Fruit fly (Drosophila melanogaster) S2 (cell line): ENCODE measurements around the gene TwdlS.

Source experiments
- CG8478 ChIP-seq: fragments of >200 bp; optimal IDR thresholded peaks from 2 replicates; lab custom pipeline; 2018
- CTCF ChIP-seq, 2 experiments: fragments of >200 bp; optimal IDR thresholded peaks; 2 replicates each; lab custom pipeline; 2018

- no peak for TF ChIP-seq CTCF (optimal IDR thresholded peaks at IDR 0.05; lab: Kevin White, UChicago)
- no peak for TF ChIP-seq CG8478 (lab: Kevin White, UChicago)
Observed at dm6 chr3R:26670277-26670676, 33.8 kb downstream of the TwdlS start.
